Fruit fly (Drosophila melanogaster): ENCODE measurements around the gene Atg18b.
A peak's percentile ranks its signal among the peaks of the same experiment; 100 is the strongest.

Gene Atg18b

DNA sequence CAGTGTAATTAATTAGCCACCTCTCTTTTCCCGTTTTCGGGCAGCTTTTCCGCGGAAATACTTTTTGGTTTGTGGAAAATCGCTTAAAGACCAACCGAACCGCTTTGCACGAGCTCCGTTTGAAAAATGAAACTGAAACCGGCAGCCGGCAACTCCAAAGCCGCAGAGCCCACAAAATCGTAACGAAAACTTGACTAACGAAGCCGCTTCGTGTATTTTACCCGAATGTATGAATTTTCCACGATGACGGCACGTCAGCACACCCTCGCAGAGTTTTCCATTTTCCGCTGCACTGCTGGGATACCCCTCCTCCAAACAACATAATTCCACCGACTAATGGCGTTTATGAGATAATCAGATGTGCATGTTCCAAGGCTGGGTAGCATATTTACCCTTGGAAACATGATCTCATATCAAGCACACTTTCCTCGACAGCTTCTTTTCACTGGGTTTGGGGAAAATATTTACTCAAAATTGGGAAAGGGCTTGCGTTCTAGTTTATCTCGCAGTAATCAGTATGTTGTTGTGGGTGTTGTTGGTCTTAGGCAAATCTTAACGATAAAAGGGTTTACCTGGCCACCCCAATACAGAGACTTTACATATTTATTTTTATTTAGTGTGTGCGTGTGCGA, 21.6 kb downstream of the Atg18b start, which contains the start of gene Ret:
Gene Ret (minus strand): TSS at position 130 of the 632 bp plus-strand sequence.
- TF ChIP-seq CG17801 (GFP tag; optimal IDR thresholded peaks at IDR 0.05; ENCODE audit: partially characterized antibody) = no peak

dm6 chr2L:21197178-21197577, 23.2 kb downstream of the Atg18b start:
- TF ChIP-seq CG17801 (GFP tag; optimal IDR thresholded peaks at IDR 0.05; ENCODE audit: partially characterized antibody) = no peak

DNA sequence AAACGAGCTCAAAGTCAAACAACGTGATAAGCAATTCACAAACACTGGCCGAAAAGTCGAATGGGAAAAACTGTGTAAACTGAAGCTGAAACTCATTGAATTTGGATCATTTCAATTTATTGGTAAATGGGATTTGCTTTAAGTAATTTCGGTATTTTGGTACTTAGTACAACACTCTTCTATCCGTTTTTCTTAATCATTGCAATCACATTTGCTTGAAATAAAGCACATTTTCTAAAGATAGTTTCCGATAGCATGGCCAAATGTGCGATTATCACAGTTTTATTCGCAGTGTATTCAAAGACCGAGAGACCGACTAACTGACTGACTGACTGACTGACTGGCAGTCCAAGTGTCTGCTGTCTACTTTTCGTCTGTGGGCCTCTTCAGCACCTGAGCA, 23.9 kb downstream of the Atg18b start:
- no peak for TF ChIP-seq CG17801 (GFP tag; optimal IDR thresholded peaks at IDR 0.05; ENCODE audit: partially characterized antibody)

dm6 chr2L:21195331-21195730, 25.0 kb downstream of the Atg18b start:
- TF ChIP-seq CG17801 (GFP tag; optimal IDR thresholded peaks at IDR 0.05; ENCODE audit: partially characterized antibody) = no peak

dm6 chr2L:21189273-21189781, 31.0 kb downstream of the Atg18b start:
- no peak for TF ChIP-seq CG17801 (GFP tag; optimal IDR thresholded peaks at IDR 0.05; ENCODE audit: partially characterized antibody)

dm6 chr2L:21187753-21188152, 32.6 kb downstream of the Atg18b start:
- no peak for TF ChIP-seq CG17801 (GFP tag; optimal IDR thresholded peaks at IDR 0.05; ENCODE audit: partially characterized antibody)

- no peak for TF ChIP-seq CG17801 (GFP tag; optimal IDR thresholded peaks at IDR 0.05; ENCODE audit: partially characterized antibody)
These were observed 40.7 kb downstream of the Atg18b start, which contains the start of the genes bur and Mcm10 for dm6 chr2L:21179615-21180031. TSS of gene bur (minus strand) at chr2L:21179683. TSS of gene Mcm10 (plus strand) at chr2L:21179933.

- TF ChIP-seq CG17801 (GFP tag; optimal IDR thresholded peaks at IDR 0.05; ENCODE audit: partially characterized antibody) = no peak
These were observed 41.2 kb downstream of the Atg18b start for dm6 chr2L:21179217-21179520.

DNA sequence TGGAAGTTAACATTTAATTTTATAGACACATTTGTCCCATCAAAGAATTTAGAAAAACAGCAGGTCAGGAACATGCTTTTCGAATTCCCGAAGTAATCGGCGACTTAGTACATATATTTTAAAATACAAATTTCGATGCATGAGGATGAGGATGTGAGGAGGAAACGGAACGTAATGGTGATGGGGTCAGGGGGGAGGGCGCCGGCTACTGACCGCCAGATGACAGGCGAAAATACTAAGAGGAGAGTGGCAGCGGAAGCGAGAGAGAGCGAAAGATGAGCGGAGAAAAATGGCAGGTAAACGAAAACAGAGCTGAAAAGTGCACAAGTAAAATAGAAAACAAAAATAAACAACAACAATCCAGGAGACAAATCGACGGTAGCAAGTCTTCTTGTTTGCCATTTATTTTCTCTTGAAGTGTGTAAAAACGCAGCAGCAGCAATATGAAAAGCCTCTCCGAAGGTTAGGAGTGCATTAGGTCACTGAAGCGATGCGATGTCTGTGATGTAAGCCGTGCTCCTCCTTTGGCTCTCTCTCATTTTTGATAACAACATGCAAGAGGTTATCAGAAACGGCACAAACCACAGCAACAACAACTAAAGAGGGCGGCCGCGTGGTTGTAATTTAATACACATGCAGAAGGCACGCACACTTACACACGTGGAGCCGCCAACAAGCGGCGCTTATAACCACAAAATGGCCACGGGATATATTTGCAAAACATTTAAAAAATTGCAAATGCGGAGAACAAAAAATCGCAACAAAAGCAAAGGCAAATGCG, 41.7 kb downstream of the Atg18b start:
- TF ChIP-seq CG17801 (GFP tag; optimal IDR thresholded peaks at IDR 0.05; ENCODE audit: partially characterized antibody) = no peak

DNA sequence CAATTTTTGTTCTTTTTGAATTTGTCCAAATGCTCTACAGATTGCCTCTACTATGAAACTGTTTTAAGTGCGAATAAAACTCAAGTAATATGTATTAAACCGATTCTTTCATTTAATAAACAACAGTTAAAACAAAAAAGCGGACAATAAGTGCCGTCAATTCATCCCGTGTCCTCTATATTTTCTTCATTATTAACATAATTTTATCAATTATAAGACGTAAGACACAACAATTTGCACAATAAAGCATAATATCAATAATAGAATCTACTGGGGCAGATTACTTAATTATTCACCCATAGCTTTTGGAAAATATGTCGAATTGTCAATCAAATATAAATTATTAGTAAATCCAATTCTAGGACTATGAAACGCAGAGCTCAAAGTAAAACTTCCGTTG, 47.5 kb downstream of the Atg18b start, which contains the start of gene CG31627:
Gene CG31627 (plus strand): TSS at position 301 of the 400 bp plus-strand sequence.
- TF ChIP-seq CG17801 (GFP tag; optimal IDR thresholded peaks at IDR 0.05; ENCODE audit: partially characterized antibody) = no peak

DNA sequence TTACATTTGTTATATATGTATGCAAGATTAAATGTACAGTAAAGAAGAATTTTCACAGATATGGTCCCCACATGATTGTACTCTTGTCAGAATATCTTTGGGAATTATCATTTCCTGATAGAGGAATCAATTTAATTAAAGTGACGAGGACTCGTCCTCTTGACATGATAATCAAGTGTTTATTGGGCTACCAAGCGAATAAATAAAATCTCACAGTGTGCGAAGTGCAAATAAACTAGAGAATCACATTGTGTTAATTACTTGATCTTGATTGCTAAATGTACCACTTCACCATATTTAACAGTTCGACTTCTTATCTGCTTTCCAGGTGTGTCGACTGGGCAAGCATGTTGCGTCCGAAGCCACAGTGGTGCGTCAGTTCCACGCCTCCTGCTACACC, 50.5 kb downstream of the Atg18b start:
- TF ChIP-seq CG17801 (GFP tag; optimal IDR thresholded peaks at IDR 0.05; ENCODE audit: partially characterized antibody) = no peak

dm6 chr2L:21169160-21169624, 51.2 kb downstream of the Atg18b start:
- no peak for TF ChIP-seq CG17801 (GFP tag; optimal IDR thresholded peaks at IDR 0.05; ENCODE audit: partially characterized antibody)

dm6 chr2L:21168295-21169159, 51.8 kb downstream of the Atg18b start, which contains the start of the genes mAcon1, CG43345 and CG43346:
TSS of gene mAcon1 (plus strand) at chr2L:21168570.
TSS of gene CG43345 (minus strand) at chr2L:21168581.
TSS of gene CG43346 (minus strand) at chr2L:21168581.
- TF ChIP-seq CG17801 (GFP tag; optimal IDR thresholded peaks at IDR 0.05; ENCODE audit: partially characterized antibody) = peak; percentile 71

DNA sequence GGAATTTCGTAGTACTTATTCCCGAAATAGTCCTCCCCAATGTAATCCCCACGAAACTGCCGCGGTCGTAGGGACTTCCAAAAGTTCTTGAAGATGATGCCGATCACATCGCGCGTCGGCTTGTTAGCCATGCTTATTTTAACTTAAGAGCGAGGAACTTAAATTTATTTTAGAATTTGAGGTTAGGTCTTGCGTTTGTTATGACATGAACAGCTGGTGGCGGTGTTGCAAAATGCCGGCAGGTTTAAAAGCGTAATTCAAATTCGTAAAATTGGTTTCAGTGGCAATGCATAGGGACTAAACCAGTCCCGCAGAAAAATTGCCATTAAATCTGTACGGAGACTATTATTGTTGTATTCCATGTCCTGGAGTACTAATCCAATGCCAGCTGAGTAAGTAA, 54.0 kb downstream of the Atg18b start:
- TF ChIP-seq CG17801 (GFP tag; optimal IDR thresholded peaks at IDR 0.05; ENCODE audit: partially characterized antibody) = peak; percentile 47

DNA sequence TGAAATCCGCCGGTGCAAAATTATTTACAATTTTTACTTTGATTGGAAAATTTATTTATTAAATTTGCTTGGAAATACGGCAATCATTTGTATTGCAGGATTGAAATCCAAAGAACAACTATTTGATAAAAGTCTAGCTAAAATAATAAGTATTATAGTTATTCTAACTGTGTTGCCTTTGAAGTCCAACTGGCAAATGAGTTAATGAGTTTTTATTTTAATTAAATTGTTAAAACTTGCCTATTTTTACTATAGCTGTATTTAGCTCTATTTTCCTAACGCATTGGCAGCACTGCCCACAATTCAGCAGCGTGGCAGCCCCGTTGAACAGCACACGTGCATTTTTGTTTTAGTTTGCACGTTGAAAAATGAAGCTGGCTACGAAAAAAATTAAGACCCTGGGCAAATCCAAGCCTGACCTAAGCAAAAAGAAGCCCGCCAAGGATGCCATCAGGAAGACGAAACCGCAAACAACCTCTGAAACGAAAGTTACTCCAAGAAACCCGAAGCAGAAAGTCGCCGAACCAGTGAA, 57.0 kb downstream of the Atg18b start, which contains the start of gene Noc2:
Gene Noc2 (plus strand): TSS at position 331 of the 532 bp plus-strand sequence.
- TF ChIP-seq CG17801 (GFP tag; optimal IDR thresholded peaks at IDR 0.05; ENCODE audit: partially characterized antibody) = no peak
